Fruit fly (Drosophila melanogaster): ENCODE data around the gene Coprox.

The Coprox gene

DNA sequence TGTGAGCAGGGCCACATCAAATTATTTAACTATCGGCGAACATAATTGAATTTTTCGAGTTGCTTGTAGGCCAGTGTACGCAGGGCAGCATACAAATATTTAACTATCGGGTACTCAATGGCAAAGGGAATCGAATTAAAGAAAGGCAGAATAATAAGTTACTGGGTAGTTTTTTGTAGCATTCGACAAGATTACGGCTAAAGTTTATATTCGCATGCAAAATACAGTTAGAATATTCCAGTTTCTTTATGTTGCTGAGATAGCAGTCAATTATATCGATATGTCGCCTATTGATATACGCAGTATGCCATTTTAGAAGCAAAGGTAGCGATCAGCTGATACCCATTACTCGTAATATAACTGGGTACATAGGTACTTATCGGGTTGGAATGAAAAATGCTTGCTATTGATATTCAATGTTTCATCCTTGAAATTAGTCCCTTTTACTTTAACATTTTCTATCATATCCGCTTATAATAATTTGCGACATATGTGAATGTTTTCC is 3.8 kb downstream of the Coprox start (continued):
- TF ChIP-seq D (optimal IDR thresholded peaks at IDR 0.05) = no peak
- no peak for TF ChIP-seq D (GFP tag; optimal IDR thresholded peaks at IDR 0.05)
- no peak for TF ChIP-seq CG7271 (tag; optimal IDR thresholded peaks at IDR 0.05)
- no peak for TF ChIP-seq CG8765 (GFP tag; IDR thresholded peaks at IDR 0.05)
- peak; percentile 26 for TF ChIP-seq CG4820 (GFP tag; optimal IDR thresholded peaks at IDR 0.05)
- peak; percentile 30 for TF ChIP-seq CG4617 (GFP tag; optimal IDR thresholded peaks at IDR 0.05; ENCODE audit: borderline replicate concordance)
- TF ChIP-seq prd (optimal IDR thresholded peaks at IDR 0.05) = no peak
- peak; percentile 23; the same call in 1 of the 3 replicates for TF ChIP-seq prd (GFP tag; IDR thresholded peaks at IDR 0.05)
- TF ChIP-seq CG11560 (tag; IDR thresholded peaks at IDR 0.05) = no peak
- TF ChIP-seq gem (tag; optimal IDR thresholded peaks at IDR 0.05) = no peak
- no peak for TF ChIP-seq ash1 (GFP tag; optimal IDR thresholded peaks at IDR 0.05)
- TF ChIP-seq corto (GFP tag; optimal IDR thresholded peaks at IDR 0.05) = no peak
- peak; percentile 91 for TF ChIP-seq sna (GFP tag; IDR thresholded peaks at IDR 0.05; ENCODE audit: partially characterized antibody)
- peak; percentile 34 for TF ChIP-seq NfI (GFP tag; optimal IDR thresholded peaks at IDR 0.05)
- TF ChIP-seq CG5180 (GFP tag; optimal IDR thresholded peaks at IDR 0.05) = no peak
- no peak for TF ChIP-seq CG15696 (tag; optimal IDR thresholded peaks at IDR 0.05)
- TF ChIP-seq zen (tag; optimal IDR thresholded peaks at IDR 0.05) = no peak
- TF ChIP-seq Bdp1 (GFP tag; optimal IDR thresholded peaks at IDR 0.05) = no peak
- TF ChIP-seq CG14667 (GFP tag; IDR thresholded peaks at IDR 0.05) = no peak
- no peak for TF ChIP-seq CG9609 (GFP tag; optimal IDR thresholded peaks at IDR 0.05)
- peak; percentile 51; the same call in 2 of the 3 replicates for TF ChIP-seq mld (GFP tag; IDR thresholded peaks at IDR 0.05; ENCODE audit: partially characterized antibody)
- TF ChIP-seq disco-r (GFP tag; optimal IDR thresholded peaks at IDR 0.05) = no peak
- TF ChIP-seq Ravus (GFP tag; IDR thresholded peaks at IDR 0.05) = no peak
- no peak for TF ChIP-seq insv (GFP tag; optimal IDR thresholded peaks at IDR 0.05)
- TF ChIP-seq abd-A (tag; optimal IDR thresholded peaks at IDR 0.05) = no peak
- TF ChIP-seq Hr78 (GFP tag; optimal IDR thresholded peaks at IDR 0.05) = no peak
- TF ChIP-seq tx (GFP tag; optimal IDR thresholded peaks at IDR 0.05) = peak; percentile 32
- TF ChIP-seq CG15514 (GFP tag; optimal IDR thresholded peaks at IDR 0.05) = peak; percentile 4
- peak; percentile 37 for TF ChIP-seq pb (GFP tag; optimal IDR thresholded peaks at IDR 0.05)
- peak; percentile 41 for TF ChIP-seq CG34376 (GFP tag; optimal IDR thresholded peaks at IDR 0.05)
- TF ChIP-seq crol (GFP tag; IDR thresholded peaks at IDR 0.05) = no peak
- no peak for TF ChIP-seq CG9797 (GFP tag; optimal IDR thresholded peaks at IDR 0.05)
- TF ChIP-seq B-H1 (GFP tag; IDR thresholded peaks at IDR 0.05) = no peak; the same call in 2 of the 3 replicates
- peak; percentile 70 for TF ChIP-seq unc-4 (GFP tag; IDR thresholded peaks at IDR 0.05; ENCODE audit: partially characterized antibody)
- no peak for TF ChIP-seq cad (GFP tag; optimal IDR thresholded peaks at IDR 0.05)
- TF ChIP-seq nerfin-2 (GFP tag; IDR thresholded peaks at IDR 0.05; ENCODE audit: partially characterized antibody) = peak; percentile 66; the same call in 1 of the 2 replicates
- TF ChIP-seq Neu2 (GFP tag; optimal IDR thresholded peaks at IDR 0.05; ENCODE audit: borderline replicate concordance) = no peak
- TF ChIP-seq NC2β (GFP tag; optimal IDR thresholded peaks at IDR 0.05) = peak; percentile 52
- TF ChIP-seq ATbp (GFP tag; optimal IDR thresholded peaks at IDR 0.05) = peak; percentile 10
- TF ChIP-seq Hr51 (GFP tag; optimal IDR thresholded peaks at IDR 0.05) = peak in 1 of 2 experiments; percentile 36
- TF ChIP-seq CG9727 (GFP tag; optimal IDR thresholded peaks at IDR 0.05) = peak; percentile 46
- TF ChIP-seq pzg (GFP tag; optimal IDR thresholded peaks at IDR 0.05) = peak; percentile 46
- TF ChIP-seq hkb (optimal IDR thresholded peaks at IDR 0.05) = no peak
- TF ChIP-seq hkb (GFP tag; IDR thresholded peaks at IDR 0.05) = peak; percentile 73
- no peak for TF ChIP-seq CG10959 (GFP tag; IDR thresholded peaks at IDR 0.05)
- TF ChIP-seq D19A (tag; optimal IDR thresholded peaks at IDR 0.05) = peak; percentile 32
- TF ChIP-seq tup (GFP tag; optimal IDR thresholded peaks at IDR 0.05) = no peak
- no peak for TF ChIP-seq CG10565 (GFP tag; optimal IDR thresholded peaks at IDR 0.05)
- peak; percentile 6 for TF ChIP-seq HLH4C (GFP tag; IDR thresholded peaks at IDR 0.05; ENCODE audit: partially characterized antibody)
- TF ChIP-seq ssp (GFP tag; IDR thresholded peaks at IDR 0.05) = 0 out of 2 replicates have a peak, but pooled peaks have one; percentile 20
